Fruit fly (Drosophila melanogaster): ENCODE measurements around the gene CG9992.

DNA sequence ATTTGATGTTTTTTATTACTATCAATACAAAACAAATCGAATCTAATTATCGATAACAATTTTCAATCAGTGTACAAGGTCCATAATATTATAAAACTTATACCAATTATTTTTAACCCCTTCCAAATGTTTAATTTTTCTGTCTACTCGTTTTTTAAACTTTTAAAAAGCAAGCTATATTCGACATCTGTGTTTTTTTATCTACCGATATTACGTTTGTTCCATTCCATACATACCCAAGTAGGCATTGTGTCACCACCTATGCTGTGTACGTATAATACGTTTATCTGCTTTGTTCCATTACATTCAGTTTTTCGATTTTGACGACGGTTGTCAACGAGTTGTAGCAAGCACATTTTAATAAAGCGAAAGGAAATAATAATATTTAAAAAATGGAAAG is 23.4 kb downstream of the CG9992 start, which contains the start of gene nonA:
- TF ChIP-seq CG7045 (GFP tag; optimal IDR thresholded peaks at IDR 0.05), result no peak
- TF ChIP-seq CG5204 (GFP tag; optimal IDR thresholded peaks at IDR 0.05), result no peak
- TF ChIP-seq Mnt (GFP tag; optimal IDR thresholded peaks at IDR 0.05), result peak; percentile 41
- TF ChIP-seq ovo (GFP tag; optimal IDR thresholded peaks at IDR 0.05), result no peak
- TF ChIP-seq toe (GFP tag; optimal IDR thresholded peaks at IDR 0.05), result no peak
- TF ChIP-seq Hr96 (GFP tag; optimal IDR thresholded peaks at IDR 0.05), result no peak
- TF ChIP-seq CG1620 (GFP tag; optimal IDR thresholded peaks at IDR 0.05), result no peak
- no peak for TF ChIP-seq pad (GFP tag; optimal IDR thresholded peaks at IDR 0.05)
- no peak for TF ChIP-seq kay (GFP tag; ENCODE audit: borderline replicate concordance)
- no peak for TF ChIP-seq cnc (optimal IDR thresholded peaks at IDR 0.05)
- no peak for TF ChIP-seq Clk (GFP tag; optimal IDR thresholded peaks at IDR 0.05)
- no peak for TF ChIP-seq CG14711 (tag; optimal IDR thresholded peaks at IDR 0.05)
- no peak for TF ChIP-seq tj (GFP tag; optimal IDR thresholded peaks at IDR 0.05)
- TF ChIP-seq CG12768 (GFP tag; optimal IDR thresholded peaks at IDR 0.05), result no peak
